Worm (Caenorhabditis elegans): ENCODE data around the gene gab-1.

- TF ChIP-seq aly-1 (tag; optimal IDR thresholded peaks at IDR 0.05) (no peak), ama-1 (optimal IDR thresholded peaks at IDR 0.05) (no peak), hmg-4 (GFP tag; optimal IDR thresholded peaks at IDR 0.05) (no peak)
Observed at ce11 chrIII:12819909-12820308, 40.4 kb upstream of the gab-1 start, which contains the start of the genes Y37D8A.2 and Y37D8A.25.

Data from whole organism, early embryonic.